Fruit fly (Drosophila melanogaster): Measurements from ENCODE around the gene Chrac-16.
A peak's percentile ranks its signal among the peaks of the same experiment; 100 is the strongest.

Chrac-16 gene

DNA sequence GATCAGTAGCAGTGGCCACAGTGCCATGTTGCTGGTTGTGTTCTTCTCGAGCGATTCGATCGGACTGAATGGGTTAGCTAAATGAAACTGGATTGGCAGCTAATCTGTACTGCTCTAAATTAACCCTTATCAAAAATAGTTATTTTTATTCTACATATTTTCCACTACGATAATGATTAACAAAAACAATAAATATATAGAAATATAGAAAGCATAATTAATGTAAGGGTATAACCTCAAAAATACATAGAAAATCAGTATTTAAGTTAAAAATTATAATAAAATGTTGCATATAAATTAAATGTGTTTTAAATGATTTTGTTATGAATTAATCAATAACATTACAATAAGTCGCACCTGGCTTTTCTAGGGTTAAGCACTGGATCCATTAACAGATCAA lies 13.6 kb upstream of the Chrac-16 start, which contains the start of gene Cyp311a1:
Gene Cyp311a1 (minus strand): TSS at position 66 of the 400 bp plus-strand sequence.
- no peak for TF ChIP-seq CG7045 (GFP tag; optimal IDR thresholded peaks at IDR 0.05)
- no peak for TF ChIP-seq CG12768 (GFP tag; optimal IDR thresholded peaks at IDR 0.05)
- no peak for TF ChIP-seq Clk (GFP tag; optimal IDR thresholded peaks at IDR 0.05)
- TF ChIP-seq pad (GFP tag; optimal IDR thresholded peaks at IDR 0.05), result no peak
- peak; percentile 60 for TF ChIP-seq CG33017 (tag; optimal IDR thresholded peaks at IDR 0.05)
- TF ChIP-seq kay (GFP tag; ENCODE audit: borderline replicate concordance), result no peak
- TF ChIP-seq Crg-1 (GFP tag; optimal IDR thresholded peaks at IDR 0.05), result no peak
- TF ChIP-seq cnc (optimal IDR thresholded peaks at IDR 0.05), result no peak
- TF ChIP-seq CG11617 (GFP tag; optimal IDR thresholded peaks at IDR 0.05), result no peak
- peak; percentile 56 for TF ChIP-seq CG7101 (tag; optimal IDR thresholded peaks at IDR 0.05)
- TF ChIP-seq CG1620 (GFP tag; optimal IDR thresholded peaks at IDR 0.05), result no peak
- peak; percentile 48 for TF ChIP-seq CG14711 (tag; optimal IDR thresholded peaks at IDR 0.05)
- no peak for TF ChIP-seq ovo (GFP tag; optimal IDR thresholded peaks at IDR 0.05)
- TF ChIP-seq Hr96 (GFP tag; optimal IDR thresholded peaks at IDR 0.05), result no peak

DNA sequence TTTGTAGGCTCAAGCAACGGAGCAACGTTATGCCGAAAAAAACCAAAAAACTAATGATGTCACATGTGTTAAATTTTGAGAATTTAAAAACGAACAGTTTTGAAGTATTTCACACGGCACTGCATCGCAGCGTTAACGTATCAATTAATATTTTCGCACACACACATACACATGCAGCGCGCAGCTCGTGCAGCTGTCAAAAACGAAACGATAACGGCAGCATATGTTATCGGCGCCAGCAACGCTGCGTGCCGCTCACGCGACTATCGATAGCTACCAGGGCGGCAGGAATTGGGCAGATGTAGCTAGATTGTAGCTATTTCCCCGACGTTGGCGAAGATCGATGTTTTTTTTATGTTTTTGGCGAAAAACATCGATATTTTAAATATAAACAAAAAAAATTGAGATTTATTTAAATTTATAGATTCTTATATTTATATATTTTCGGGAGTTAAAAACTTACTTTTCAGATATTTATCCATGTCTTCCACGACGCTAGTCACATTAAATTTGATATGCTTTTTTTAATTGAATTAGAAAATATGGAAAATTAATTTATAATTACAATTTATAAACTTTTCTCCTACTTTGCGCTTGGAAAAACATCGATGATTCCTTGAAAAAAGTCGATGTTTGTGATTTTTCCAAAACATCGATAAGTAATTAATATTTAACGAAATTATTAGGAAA lies 11.2 kb upstream of the Chrac-16 start, which contains the start of gene Usp7:
Gene Usp7 (minus strand): TSS at position 208 of the 690 bp plus-strand sequence.
- no peak for TF ChIP-seq Clk (GFP tag; optimal IDR thresholded peaks at IDR 0.05)
- peak; percentile 74 for TF ChIP-seq Mnt (GFP tag; optimal IDR thresholded peaks at IDR 0.05)
- peak; percentile 38 for TF ChIP-seq bab1 (GFP tag; optimal IDR thresholded peaks at IDR 0.05)

DNA sequence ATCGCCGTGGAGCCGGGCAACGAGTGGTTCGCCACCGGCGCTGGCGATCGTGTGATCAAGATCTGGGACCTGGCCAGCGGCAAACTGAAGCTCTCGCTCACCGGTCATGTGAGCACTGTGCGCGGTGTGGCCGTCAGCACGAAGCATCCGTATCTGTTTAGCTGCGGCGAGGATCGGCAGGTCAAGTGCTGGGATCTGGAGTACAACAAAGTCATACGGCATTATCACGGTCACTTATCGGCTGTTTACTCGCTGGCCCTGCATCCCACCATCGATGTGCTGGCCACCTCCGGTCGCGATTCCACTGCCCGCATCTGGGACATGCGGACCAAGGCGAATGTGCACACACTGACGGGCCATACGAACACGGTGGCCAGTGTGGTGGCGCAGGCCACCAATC lies 4.0 kb upstream of the Chrac-16 start:
- no peak for TF ChIP-seq CG14711 (tag; optimal IDR thresholded peaks at IDR 0.05)
- TF ChIP-seq Mnt (GFP tag; optimal IDR thresholded peaks at IDR 0.05), result no peak
- no peak for TF ChIP-seq ovo (GFP tag; optimal IDR thresholded peaks at IDR 0.05)
- TF ChIP-seq Crg-1 (GFP tag; optimal IDR thresholded peaks at IDR 0.05), result no peak
- TF ChIP-seq CG1620 (GFP tag; optimal IDR thresholded peaks at IDR 0.05), result no peak
- no peak for TF ChIP-seq toe (GFP tag; optimal IDR thresholded peaks at IDR 0.05)
- TF ChIP-seq cnc (optimal IDR thresholded peaks at IDR 0.05), result no peak
- TF ChIP-seq CG12768 (GFP tag; optimal IDR thresholded peaks at IDR 0.05), result no peak
- no peak for TF ChIP-seq CG5204 (GFP tag; optimal IDR thresholded peaks at IDR 0.05)
- TF ChIP-seq cic (GFP tag; optimal IDR thresholded peaks at IDR 0.05), result no peak
- TF ChIP-seq Clk (GFP tag; optimal IDR thresholded peaks at IDR 0.05), result no peak
- no peak for TF ChIP-seq pad (GFP tag; optimal IDR thresholded peaks at IDR 0.05)
- no peak for TF ChIP-seq CG7045 (GFP tag; optimal IDR thresholded peaks at IDR 0.05)

DNA sequence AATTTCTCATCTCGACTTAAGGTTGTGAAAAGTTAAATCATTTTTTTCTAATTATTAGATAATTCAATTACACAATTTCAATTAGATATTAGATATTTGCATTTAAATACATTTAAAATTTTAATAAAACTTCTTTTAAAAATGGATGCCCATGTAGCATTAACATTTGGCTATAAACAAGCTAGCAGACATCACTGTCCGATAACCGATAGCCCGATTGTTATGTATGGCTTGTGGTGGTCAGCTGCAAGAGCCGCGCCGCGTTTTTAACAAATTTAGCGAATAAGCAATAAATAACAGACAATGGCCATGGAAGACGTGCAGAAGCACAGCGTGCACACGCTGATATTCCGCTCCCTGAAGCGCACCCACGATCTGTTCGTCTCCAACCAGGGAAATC lies 3.1 kb upstream of the Chrac-16 start, which contains the start of gene Tango4:
Gene Tango4 (plus strand): TSS at position 212 of the 400 bp plus-strand sequence.
- TF ChIP-seq kay (GFP tag; ENCODE audit: borderline replicate concordance) (no peak), toe (GFP tag; optimal IDR thresholded peaks at IDR 0.05) (no peak), cnc (optimal IDR thresholded peaks at IDR 0.05) (no peak), CG7045 (GFP tag; optimal IDR thresholded peaks at IDR 0.05) (no peak), cic (GFP tag; optimal IDR thresholded peaks at IDR 0.05) (no peak), CG33017 (tag; optimal IDR thresholded peaks at IDR 0.05) (no peak), Crg-1 (GFP tag; optimal IDR thresholded peaks at IDR 0.05) (no peak)

- TF ChIP-seq pad (GFP tag; optimal IDR thresholded peaks at IDR 0.05) (no peak), CG14711 (tag; optimal IDR thresholded peaks at IDR 0.05) (no peak), kay (GFP tag; ENCODE audit: borderline replicate concordance) (no peak), CG5204 (GFP tag; optimal IDR thresholded peaks at IDR 0.05) (no peak), toe (GFP tag; optimal IDR thresholded peaks at IDR 0.05) (no peak), Mnt (GFP tag; optimal IDR thresholded peaks at IDR 0.05) (peak; percentile 31), Crg-1 (GFP tag; optimal IDR thresholded peaks at IDR 0.05) (no peak), tj (GFP tag; optimal IDR thresholded peaks at IDR 0.05) (no peak), bab1 (GFP tag; optimal IDR thresholded peaks at IDR 0.05) (peak; percentile 4), cnc (optimal IDR thresholded peaks at IDR 0.05) (no peak), CG7045 (GFP tag; optimal IDR thresholded peaks at IDR 0.05) (no peak), cic (GFP tag; optimal IDR thresholded peaks at IDR 0.05) (no peak), ovo (GFP tag; optimal IDR thresholded peaks at IDR 0.05) (no peak), CG1620 (GFP tag; optimal IDR thresholded peaks at IDR 0.05) (no peak), CG12768 (GFP tag; optimal IDR thresholded peaks at IDR 0.05) (no peak)
Observed at dm6 chrX:12018440-12019101, 810 bp upstream of the Chrac-16 start, which contains the start of gene Lsm12a. Lsm12a (plus strand) TSS chrX:12018640.

DNA sequence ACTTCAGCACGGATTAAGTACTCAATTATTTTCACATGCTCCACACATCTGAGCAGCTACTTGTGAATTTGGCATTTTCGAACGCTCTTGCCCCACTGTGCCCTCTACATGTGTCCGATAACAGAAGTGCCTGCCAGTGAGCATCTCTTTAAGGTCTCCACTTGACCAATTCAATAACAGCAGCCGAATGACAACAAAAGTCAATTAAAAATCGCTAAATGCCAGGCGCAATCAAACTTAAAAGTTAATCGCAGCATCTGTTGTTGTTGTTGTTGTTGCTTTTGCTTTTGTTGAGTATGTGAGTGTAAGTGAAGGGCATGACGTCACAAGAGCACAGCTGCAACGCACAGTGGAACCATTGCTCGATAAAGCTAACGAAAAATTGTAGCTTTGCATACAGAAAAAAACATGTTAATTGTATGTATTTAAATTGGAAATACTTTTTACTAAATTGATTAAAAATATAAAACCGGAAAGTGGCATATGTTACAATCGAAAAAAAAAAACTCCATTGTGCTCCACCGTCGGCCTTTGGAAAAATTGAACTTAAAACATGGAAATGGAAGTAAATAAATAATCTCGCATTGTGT lies 2.9 kb downstream of the Chrac-16 start:
- no peak for TF ChIP-seq CG33017 (tag; optimal IDR thresholded peaks at IDR 0.05)
- no peak for TF ChIP-seq bab1 (GFP tag; optimal IDR thresholded peaks at IDR 0.05)
- TF ChIP-seq CG12768 (GFP tag; optimal IDR thresholded peaks at IDR 0.05), result no peak
- TF ChIP-seq Hr96 (GFP tag; optimal IDR thresholded peaks at IDR 0.05), result no peak
- TF ChIP-seq ovo (GFP tag; optimal IDR thresholded peaks at IDR 0.05), result no peak
- peak; percentile 17 for TF ChIP-seq CG14711 (tag; optimal IDR thresholded peaks at IDR 0.05)
- TF ChIP-seq CG1620 (GFP tag; optimal IDR thresholded peaks at IDR 0.05), result peak; percentile 21
- no peak for TF ChIP-seq Crg-1 (GFP tag; optimal IDR thresholded peaks at IDR 0.05)
- no peak for TF ChIP-seq tj (GFP tag; optimal IDR thresholded peaks at IDR 0.05)
- no peak for TF ChIP-seq CG7101 (tag; optimal IDR thresholded peaks at IDR 0.05)
- peak; percentile 11 for TF ChIP-seq Mnt (GFP tag; optimal IDR thresholded peaks at IDR 0.05)
- peak; percentile 83 for TF ChIP-seq kay (GFP tag; ENCODE audit: borderline replicate concordance)
- no peak for TF ChIP-seq cic (GFP tag; optimal IDR thresholded peaks at IDR 0.05)
- no peak for TF ChIP-seq cnc (optimal IDR thresholded peaks at IDR 0.05)
- no peak for TF ChIP-seq pad (GFP tag; optimal IDR thresholded peaks at IDR 0.05)
- no peak for TF ChIP-seq CG7045 (GFP tag; optimal IDR thresholded peaks at IDR 0.05)
- no peak for TF ChIP-seq toe (GFP tag; optimal IDR thresholded peaks at IDR 0.05)
- peak; percentile 34 for TF ChIP-seq CG11617 (GFP tag; optimal IDR thresholded peaks at IDR 0.05)
